Fruit fly (Drosophila melanogaster) whole organism, adult: Measurements from ENCODE around the gene z.

Experiments
- CG12768 ChIP-seq: fragments of 200-800 bp; sonication (Bioruptor generic); optimal IDR thresholded peaks from 2 replicates; lab custom pipeline; 2017; ENCODE audit warnings: missing biosample characterization, missing genetic modification characterization, mild to moderate bottlenecking, moderate library complexity, missing genetic modification reagents
- CG14711 ChIP-seq: fragments of 200-800 bp; sonication (Bioruptor generic); optimal IDR thresholded peaks from 2 replicates; lab custom pipeline; 2018; ENCODE audit warnings: missing biosample characterization, mild to moderate bottlenecking, missing genetic modification characterization, moderate library complexity

dm6 chrX:2453772-2454171 is 6.2 kb downstream of the z start:
- TF ChIP-seq CG12768 (GFP tag; lab: Kevin White, UChicago) (no peak), CG14711 (no peak)
